Fruit fly (Drosophila melanogaster): Measurements from ENCODE around the gene Pex23.

Pex23 gene

DNA sequence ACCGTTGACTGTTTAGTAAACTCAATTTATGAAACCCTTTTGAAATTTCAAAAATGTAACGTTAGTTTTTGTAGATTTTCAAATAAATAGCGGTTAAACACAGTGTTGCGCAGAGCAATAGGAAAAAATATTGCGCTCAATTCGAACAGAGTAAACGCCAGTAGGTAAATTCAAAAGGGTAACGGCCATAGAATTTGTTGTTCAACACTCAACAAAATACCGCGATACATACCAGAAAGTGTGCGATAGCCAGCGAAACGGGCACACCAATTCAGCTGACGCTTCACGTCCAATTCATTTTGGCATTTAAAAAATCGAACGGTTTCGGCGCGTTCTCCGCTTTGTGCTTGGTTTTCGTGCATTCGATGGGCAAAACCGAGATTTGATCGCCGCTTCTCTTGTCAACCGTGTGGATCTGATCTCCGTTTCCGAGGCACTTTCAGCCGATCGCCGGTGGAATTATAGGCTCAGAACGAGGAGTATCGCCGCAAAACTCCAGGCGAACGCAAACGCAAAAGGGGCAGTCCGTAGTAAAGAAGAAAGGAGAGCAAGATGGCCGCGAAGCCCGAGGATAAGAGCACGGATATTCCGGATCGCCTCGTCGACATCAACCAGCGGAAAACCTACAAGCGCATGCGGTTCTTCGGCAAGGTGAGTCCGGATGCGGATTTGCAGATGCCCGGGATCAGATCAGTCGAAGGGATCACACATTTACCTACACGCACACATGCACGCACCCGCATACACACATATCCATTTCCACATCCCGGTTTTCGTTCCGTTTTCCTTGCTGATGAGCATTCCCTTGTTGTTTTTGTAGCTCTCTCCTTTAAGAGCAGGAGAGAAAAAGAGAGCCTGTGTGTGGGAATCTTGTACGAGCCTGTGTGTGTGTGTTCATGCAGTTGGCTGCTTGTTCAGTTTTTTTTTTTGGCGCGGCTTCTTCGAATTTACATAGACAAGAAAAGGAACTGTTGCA is 8.1 kb upstream of the Pex23 start (continued):
- TF ChIP-seq CG34376 (GFP tag; optimal IDR thresholded peaks at IDR 0.05) = no peak
- peak; percentile 36 for TF ChIP-seq gcm (GFP tag; optimal IDR thresholded peaks at IDR 0.05)
- no peak for TF ChIP-seq al (GFP tag; IDR thresholded peaks at IDR 0.05)
- no peak for TF ChIP-seq CG12219 (GFP tag; optimal IDR thresholded peaks at IDR 0.05)
- no peak for TF ChIP-seq pita (GFP tag; optimal IDR thresholded peaks at IDR 0.05)
- TF ChIP-seq dimm (GFP tag; IDR thresholded peaks at IDR 0.05) = no peak
- TF ChIP-seq jigr1 (GFP tag; IDR thresholded peaks at IDR 0.05) = no peak
- TF ChIP-seq Nf-YC (tag; optimal IDR thresholded peaks at IDR 0.05) = peak; percentile 15
- TF ChIP-seq CG15601 (tag; optimal IDR thresholded peaks at IDR 0.05) = no peak
- TF ChIP-seq zfh1 (GFP tag; IDR thresholded peaks at IDR 0.05) = peak; percentile 73; the same call in 2 of the 3 replicates
- TF ChIP-seq CG10462 (GFP tag; optimal IDR thresholded peaks at IDR 0.05) = no peak
- TF ChIP-seq CG12299 (tag; optimal IDR thresholded peaks at IDR 0.05) = no peak
- no peak for TF ChIP-seq so (GFP tag; IDR thresholded peaks at IDR 0.05)
- TF ChIP-seq Sox102F (GFP tag; optimal IDR thresholded peaks at IDR 0.05) = no peak
- TF ChIP-seq Sry-δ (GFP tag; optimal IDR thresholded peaks at IDR 0.05) = peak; percentile 79
- TF ChIP-seq Oaz (GFP tag; IDR thresholded peaks at IDR 0.05) = no peak
- no peak for TF ChIP-seq CG17568 (GFP tag; optimal IDR thresholded peaks at IDR 0.05)
- peak; percentile 80 for TF ChIP-seq CG14710 (tag; optimal IDR thresholded peaks at IDR 0.05)
- no peak for TF ChIP-seq dati (GFP tag; IDR thresholded peaks at IDR 0.05)
- no peak for TF ChIP-seq CG7372 (GFP tag; IDR thresholded peaks at IDR 0.05)
- TF ChIP-seq CG10147 (GFP tag; optimal IDR thresholded peaks at IDR 0.05) = no peak
- no peak for TF ChIP-seq CG9817 (tag; optimal IDR thresholded peaks at IDR 0.05)
- TF ChIP-seq zen2 (GFP tag; IDR thresholded peaks at IDR 0.05; ENCODE audit: partially characterized antibody) = no peak; the same call in 2 of the 3 replicates
- TF ChIP-seq CG6175 (GFP tag; IDR thresholded peaks at IDR 0.05) = no peak
- TF ChIP-seq insv (GFP tag; optimal IDR thresholded peaks at IDR 0.05) = peak in 1 of 2 experiments; percentile 42
- peak; percentile 45 for TF ChIP-seq bcd (GFP tag; optimal IDR thresholded peaks at IDR 0.05)
- TF ChIP-seq repo (GFP tag; optimal IDR thresholded peaks at IDR 0.05) = peak; percentile 46
- peak; percentile 49; the same call in 2 of the 3 replicates for TF ChIP-seq row (GFP tag; IDR thresholded peaks at IDR 0.05)
- TF ChIP-seq CG10321 (GFP tag; IDR thresholded peaks at IDR 0.05) = no peak
- peak; percentile 44 for TF ChIP-seq CG16863 (GFP tag; optimal IDR thresholded peaks at IDR 0.05)
- peak; percentile 68 for TF ChIP-seq CG33213 (GFP tag; optimal IDR thresholded peaks at IDR 0.05)
- no peak for TF ChIP-seq bowl (GFP tag; IDR thresholded peaks at IDR 0.05)
- TF ChIP-seq Gug (GFP tag; IDR thresholded peaks at IDR 0.05) = no peak
- TF ChIP-seq CG4424 (GFP tag; optimal IDR thresholded peaks at IDR 0.05) = peak; percentile 39
- TF ChIP-seq CG11560 (tag; IDR thresholded peaks at IDR 0.05) = peak; percentile 12; the same call in 1 of the 3 replicates
- peak; percentile 95 for TF ChIP-seq pzg (GFP tag; optimal IDR thresholded peaks at IDR 0.05)
- TF ChIP-seq CG1647 (GFP tag; optimal IDR thresholded peaks at IDR 0.05) = peak; percentile 8
- TF ChIP-seq CG32772 (GFP tag; IDR thresholded peaks at IDR 0.05) = peak; percentile 57; the same call in 1 of the 2 replicates
- TF ChIP-seq ato (GFP tag; IDR thresholded peaks at IDR 0.05; ENCODE audit: partially characterized antibody) = peak; percentile 78
- peak; percentile 56 for TF ChIP-seq E2f1 (GFP tag; IDR thresholded peaks at IDR 0.05)
- TF ChIP-seq Dbx (GFP tag; IDR thresholded peaks at IDR 0.05) = peak; percentile 64
- peak; percentile 73 for TF ChIP-seq pfk (GFP tag; optimal IDR thresholded peaks at IDR 0.05)
- peak; percentile 22 for TF ChIP-seq kni (GFP tag; optimal IDR thresholded peaks at IDR 0.05)
- no peak for TF ChIP-seq disco-r (GFP tag; optimal IDR thresholded peaks at IDR 0.05)
- 0 out of 3 replicates have a peak, but pooled peaks have one; percentile 33 for TF ChIP-seq CG17361 (GFP tag; IDR thresholded peaks at IDR 0.05)
- TF ChIP-seq CG6765 (GFP tag; optimal IDR thresholded peaks at IDR 0.05) = no peak
- peak; percentile 89 for TF ChIP-seq CG6791 (GFP tag; IDR thresholded peaks at IDR 0.05; ENCODE audit: partially characterized antibody)
- peak; percentile 10 for TF ChIP-seq maf-S (GFP tag; optimal IDR thresholded peaks at IDR 0.05)
- TF ChIP-seq CG10267 (tag; optimal IDR thresholded peaks at IDR 0.05) = peak; percentile 99
